Worm (Caenorhabditis elegans): ENCODE results near the gene C30F2.2.

Gene C30F2.2

DNA sequence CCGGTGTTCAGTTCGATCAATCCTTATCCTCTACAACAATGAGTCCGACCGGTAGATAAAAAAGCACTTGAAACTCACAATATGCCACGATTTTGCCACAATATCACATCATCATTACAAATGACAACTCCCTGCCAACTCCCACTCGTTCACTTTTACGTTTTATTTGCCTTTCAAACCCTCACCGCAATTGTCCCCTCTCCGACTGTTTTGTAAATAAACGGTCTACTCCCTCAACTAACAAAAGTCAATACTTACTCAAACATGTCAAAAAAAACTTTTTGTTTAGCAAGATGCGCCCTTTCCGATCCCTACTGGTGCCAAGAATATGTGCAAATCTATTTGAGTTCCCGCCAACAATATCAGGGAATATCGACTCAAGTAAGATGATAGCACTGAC lies at the start of gene C30F2.2:
Gene C30F2.2 (minus strand): TSS at position 122 of the 400 bp plus-strand sequence.
- no peak for TF ChIP-seq unc-62 (GFP tag; optimal IDR thresholded peaks at IDR 0.05)

DNA sequence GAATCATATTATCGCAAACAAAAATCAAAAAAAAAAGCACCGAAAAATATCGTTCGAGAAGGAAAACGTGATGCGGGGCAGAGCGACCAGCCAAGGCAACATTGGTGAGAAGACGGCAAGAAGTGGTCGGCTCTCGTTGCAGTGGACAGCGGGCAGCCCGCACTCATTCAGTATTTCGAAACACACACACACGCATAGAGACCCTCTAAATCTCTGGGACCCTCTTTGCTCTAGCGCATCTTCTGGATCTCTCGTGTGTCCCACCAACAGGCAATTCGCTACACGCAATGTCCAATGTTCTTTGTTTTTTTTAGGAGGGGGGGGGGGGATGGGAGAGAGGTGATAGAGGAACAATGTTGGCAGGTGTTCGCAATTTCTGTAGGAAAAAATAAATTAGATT lies 48.8 kb upstream of the C30F2.2 start:
- TF ChIP-seq unc-62 (GFP tag; optimal IDR thresholded peaks at IDR 0.05) = no peak

DNA sequence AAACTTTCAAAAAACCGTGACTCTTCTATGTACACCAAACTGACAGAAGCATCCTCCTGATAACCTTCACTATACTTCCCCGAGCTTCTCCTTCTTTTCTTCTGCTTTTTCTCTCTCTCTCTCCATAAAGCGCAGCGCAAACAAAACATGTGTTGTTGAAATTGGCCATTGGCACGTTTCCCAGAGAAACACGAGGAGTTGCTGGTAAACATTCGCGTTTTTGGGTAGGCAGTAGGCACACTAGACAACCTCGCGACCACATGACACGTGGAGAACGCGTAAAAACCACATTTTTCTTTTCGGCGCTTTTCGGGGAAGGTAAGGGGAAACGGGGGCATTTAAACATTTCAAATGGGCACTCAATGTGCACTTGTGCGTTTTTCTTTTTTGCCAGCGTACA lies 46.0 kb upstream of the C30F2.2 start:
- no peak for TF ChIP-seq unc-62 (GFP tag; optimal IDR thresholded peaks at IDR 0.05)

DNA sequence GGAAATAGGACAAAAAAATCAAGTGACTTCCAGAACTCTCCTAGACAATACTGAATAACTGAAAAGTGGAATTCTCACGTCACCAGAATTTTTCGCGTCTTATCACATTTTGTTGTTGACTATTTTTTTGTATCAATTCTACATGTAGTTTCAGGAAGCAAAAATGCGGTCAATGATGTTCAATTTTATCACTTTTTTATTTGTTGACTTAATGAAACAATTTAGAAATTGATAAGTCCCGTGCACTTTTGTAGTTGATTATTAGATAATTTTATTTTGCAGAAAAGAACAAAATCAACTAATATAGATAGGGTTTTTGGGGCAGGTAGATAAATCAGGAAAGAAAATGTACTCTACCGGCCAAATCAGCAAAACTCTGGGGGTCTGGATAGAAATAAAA lies 45.2 kb upstream of the C30F2.2 start:
- no peak for TF ChIP-seq unc-62 (GFP tag; optimal IDR thresholded peaks at IDR 0.05)

DNA sequence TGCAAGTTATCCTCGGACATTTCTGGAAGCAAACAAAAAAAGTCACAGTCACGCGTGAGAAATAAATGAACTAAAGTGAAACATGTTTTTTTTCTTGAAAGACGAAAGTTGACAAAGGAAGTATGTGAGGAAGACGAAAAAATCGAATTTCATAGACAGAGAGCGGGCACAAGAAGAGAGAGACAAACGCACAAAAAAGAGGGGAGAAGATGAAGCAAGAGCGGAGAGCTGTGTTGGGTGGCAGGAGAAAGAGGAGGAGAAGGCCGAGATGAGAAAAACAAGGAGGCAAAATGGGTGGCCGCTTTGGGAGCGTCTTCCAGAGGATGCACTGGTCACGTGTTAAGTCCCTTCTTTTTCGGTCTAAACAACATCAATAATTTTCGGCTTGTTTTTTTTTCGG lies 43.8 kb upstream of the C30F2.2 start, which contains the start of gene ZK1073.1:
Gene ZK1073.1 (minus strand): TSS at position 72 of the 400 bp plus-strand sequence.
- no peak for TF ChIP-seq unc-62 (GFP tag; optimal IDR thresholded peaks at IDR 0.05)

DNA sequence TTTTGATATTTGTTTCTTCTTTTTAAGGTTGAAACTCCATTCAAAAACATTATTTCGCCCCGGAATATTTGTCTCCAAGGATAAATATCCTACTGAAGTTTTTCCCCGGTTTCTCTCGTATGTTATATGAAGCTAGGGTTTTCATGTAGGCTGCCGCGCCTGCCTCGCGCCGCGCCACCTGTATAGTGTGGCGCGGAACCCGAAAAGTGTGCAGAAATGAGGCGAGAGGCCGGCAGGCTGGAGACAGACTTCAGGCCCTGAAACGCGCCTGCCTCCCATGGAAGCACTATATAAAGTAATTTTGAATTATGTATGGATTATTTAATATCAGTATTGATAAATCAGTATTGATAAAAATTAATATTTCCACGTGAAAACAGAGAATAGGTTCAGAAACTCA lies 39.8 kb upstream of the C30F2.2 start:
- no peak for TF ChIP-seq unc-62 (GFP tag; optimal IDR thresholded peaks at IDR 0.05)

DNA sequence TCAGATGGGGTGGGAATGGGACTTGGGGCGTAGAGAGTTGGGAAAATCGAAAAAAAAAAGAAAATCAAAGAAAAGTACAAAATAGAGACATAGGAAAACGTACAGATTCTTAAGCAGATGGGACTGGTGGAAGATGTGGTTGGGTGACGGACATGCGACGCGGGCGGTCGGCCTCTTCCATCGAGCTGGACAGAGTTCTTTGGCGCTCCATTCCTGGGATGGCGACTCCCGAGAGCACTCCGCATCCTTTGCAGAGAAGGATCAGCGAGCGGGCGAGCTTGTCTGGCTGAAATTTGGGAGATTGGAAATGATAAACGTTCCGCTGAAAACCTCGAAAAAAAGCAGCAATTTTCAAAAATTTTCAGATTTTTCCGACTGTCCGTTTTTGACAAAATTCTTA lies 39.3 kb upstream of the C30F2.2 start:
- no peak for TF ChIP-seq unc-62 (GFP tag; optimal IDR thresholded peaks at IDR 0.05)

DNA sequence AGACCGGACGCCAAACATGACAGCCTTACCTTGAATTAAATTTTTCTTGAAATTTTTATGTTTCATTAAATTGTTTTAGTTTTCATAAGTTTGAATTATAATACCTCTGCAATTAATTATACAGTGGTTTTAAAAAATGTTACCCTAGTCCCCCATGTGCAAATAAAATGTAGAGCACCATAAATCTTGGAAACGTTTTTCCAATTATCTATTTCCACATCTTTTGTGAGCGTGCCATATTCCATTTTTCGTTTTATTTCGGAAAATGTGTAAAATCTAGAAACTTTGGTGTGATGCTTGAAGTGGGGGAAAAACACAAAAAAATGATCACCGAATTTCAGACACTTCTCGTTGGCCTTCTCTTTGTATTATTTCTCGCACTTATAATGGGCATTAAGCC lies 37.6 kb upstream of the C30F2.2 start:
- TF ChIP-seq unc-62 (GFP tag; optimal IDR thresholded peaks at IDR 0.05) = no peak

DNA sequence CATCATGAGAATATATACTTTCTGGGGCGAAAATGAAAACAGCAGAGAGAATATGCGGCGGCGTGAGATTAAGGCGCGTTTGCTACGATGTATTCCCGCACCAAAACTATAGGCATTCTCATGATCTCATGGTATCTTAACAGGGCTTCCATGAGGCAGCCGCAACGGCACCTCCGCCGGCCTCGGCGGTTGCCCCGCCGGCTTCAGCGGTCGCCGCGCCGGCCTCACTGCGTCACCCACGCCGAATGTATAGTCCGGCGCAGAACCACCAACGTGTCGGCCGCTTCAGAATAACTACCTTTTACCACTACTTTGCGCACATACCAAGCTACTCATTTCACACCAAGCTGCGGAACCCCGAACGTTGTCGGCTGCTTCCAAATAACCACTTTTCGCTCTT lies 32.6 kb upstream of the C30F2.2 start:
- no peak for TF ChIP-seq unc-62 (GFP tag; optimal IDR thresholded peaks at IDR 0.05)

DNA sequence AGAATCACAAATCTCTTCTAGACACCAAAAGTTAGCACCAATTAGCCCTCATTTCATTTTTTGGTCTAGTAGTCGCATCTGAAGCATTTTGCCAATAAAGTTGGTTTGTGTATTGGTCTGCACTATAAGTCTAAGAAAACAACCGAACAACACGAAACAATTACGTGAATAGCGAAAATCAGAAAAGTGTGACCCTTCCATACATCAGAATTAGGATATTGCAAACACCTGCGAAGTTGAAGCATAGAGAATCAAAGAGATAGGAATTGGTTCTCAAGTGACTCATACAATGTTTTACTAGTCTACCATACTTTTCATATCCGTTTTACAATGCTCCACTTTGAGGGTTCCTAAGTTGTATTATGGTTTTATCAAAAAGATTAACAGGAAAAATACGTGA lies 32.2 kb upstream of the C30F2.2 start:
- TF ChIP-seq unc-62 (GFP tag; optimal IDR thresholded peaks at IDR 0.05) = no peak

DNA sequence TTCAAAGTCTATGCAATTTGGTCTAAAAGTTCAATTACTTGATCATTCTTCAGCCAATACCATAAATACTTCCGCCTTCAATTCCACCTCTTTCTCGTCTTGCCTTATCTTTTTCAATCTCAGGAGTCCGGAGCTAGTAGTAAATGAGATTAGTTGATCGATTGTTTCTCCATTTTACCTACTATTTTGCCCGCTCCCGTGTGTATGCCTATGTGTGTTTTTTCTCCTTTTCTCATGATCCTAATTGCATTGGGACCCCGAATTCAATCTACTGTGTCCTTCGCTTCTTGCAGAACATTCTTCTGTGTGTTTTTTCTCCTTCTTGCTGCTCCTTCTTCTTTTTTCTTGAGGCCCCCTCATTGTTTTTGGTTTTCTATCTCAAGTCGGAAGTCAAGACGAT lies 31.3 kb upstream of the C30F2.2 start:
- TF ChIP-seq unc-62 (GFP tag; optimal IDR thresholded peaks at IDR 0.05) = no peak

DNA sequence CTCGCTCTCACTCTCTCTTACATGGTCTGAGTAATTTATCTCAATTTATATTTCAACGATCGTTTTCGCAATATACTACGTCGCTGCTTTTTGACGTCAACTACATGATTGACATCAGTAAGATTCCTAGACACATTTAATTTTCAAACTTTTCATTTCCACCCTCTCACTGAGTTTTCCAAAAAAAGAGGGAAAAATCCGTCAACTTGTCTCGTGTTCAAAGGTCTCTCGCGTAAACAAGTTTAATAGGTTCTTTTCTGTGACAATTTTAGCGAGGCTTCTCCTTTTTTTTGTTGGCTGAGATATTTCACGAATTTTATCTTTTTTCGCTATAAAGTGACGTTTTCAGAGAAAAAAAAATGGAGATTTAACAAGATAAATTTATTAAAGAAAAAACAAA lies 29.0 kb upstream of the C30F2.2 start:
- TF ChIP-seq unc-62 (GFP tag; optimal IDR thresholded peaks at IDR 0.05) = no peak

DNA sequence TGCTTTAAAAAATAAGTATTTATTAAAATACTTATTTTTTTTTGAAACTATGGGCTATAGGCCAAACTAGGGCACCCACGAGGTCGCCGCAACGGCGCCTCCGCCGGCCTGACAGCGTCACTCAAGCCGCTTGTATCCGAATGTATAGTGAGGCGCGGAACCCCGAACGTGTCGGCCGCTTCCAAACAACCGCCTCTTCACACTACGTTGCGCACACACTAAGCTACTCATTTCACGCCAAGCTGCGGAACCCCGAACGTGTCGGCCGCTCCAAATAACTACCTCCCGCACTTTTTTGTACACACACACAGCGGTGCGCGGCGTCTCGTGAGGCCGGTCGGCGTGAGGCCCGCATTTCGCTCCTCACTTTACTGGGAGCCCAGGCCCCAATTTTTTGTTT lies 27.9 kb upstream of the C30F2.2 start:
- no peak for TF ChIP-seq unc-62 (GFP tag; optimal IDR thresholded peaks at IDR 0.05)

DNA sequence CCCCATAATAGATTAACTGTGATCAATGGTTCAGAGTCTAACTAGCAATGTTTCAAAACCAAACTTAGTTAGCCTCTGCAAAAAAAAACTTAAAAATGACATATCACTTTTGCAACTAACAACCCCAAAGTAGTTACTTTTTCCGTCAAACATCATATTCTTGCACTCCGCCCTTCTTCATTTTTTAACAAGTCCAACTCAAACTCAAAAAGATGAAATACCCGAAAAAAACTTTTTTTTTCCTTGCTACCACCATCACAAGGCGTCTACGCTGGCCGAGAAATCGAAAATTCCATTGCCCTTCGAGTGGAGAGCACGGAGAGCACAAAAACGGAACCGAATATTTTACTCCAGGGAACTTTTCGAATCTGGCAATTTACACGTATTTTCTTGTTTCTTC lies 20.8 kb upstream of the C30F2.2 start:
- no peak for TF ChIP-seq unc-62 (GFP tag; optimal IDR thresholded peaks at IDR 0.05)

DNA sequence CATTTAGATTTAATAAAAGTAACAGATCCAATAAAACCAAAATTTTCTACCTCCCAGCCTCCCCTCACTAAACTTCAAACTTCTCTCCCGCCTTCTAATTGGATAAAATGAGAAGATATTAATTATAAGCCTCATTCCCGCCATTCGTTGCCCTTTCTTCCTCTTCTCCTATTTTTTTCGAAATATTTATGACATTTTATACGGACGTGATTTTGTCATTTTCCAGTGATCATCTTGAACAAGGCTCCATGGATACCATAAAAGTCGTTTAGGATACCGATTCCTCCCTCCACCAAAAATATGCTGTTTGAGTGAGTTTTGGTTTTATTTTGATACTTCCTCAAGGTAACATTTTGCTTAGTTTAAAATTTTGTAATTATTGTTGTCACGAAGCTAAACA lies 18.4 kb upstream of the C30F2.2 start, which contains the start of gene ZK1073.2:
Gene ZK1073.2 (plus strand): TSS at position 301 of the 400 bp plus-strand sequence.
- no peak for TF ChIP-seq unc-62 (GFP tag; optimal IDR thresholded peaks at IDR 0.05)

DNA sequence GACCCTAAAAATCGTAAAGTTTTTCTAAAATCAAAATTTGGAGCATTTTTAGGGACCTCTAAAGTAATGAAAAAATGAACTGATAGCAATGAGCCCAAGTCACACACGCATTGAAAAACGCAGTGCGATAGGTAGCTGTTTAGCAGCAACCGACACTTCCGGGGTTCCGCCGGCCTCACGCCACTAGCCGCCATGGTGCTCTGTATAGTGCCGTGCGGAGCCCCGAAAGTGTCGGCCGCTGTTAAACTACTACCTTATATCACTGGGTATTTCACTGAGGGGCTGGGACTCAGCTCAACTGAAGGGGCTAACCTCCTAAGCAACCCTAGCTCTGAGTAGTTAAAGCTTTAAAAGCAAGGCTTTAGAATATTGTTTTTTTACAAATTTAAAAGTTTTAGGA lies 14.2 kb upstream of the C30F2.2 start:
- TF ChIP-seq unc-62 (GFP tag; optimal IDR thresholded peaks at IDR 0.05) = no peak

DNA sequence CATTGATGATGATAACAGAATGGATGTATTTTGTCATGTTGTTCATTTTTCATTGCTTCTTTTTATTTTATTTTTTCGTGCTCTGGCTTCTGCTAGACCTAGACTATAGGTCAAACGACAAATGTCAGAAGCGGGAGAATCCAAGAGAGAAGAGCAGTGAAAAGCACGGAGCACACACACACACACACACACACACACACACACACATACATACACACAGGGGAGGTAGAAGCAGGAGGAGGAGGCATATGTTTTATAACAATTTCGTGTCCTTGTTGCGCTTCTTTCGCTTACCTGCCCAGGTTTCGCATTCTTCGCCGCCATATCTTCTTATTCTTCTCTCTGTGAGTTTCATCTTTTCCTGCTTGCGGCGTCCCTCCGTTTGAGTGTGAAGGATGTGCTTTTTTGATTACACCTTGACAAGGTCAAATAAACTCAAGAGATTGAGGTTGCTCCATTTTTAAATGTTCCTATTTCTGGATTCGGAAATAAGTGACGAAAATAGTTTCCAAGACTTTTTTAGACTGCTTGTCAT lies 13.2 kb upstream of the C30F2.2 start:
- no peak for TF ChIP-seq unc-62 (GFP tag; optimal IDR thresholded peaks at IDR 0.05)

DNA sequence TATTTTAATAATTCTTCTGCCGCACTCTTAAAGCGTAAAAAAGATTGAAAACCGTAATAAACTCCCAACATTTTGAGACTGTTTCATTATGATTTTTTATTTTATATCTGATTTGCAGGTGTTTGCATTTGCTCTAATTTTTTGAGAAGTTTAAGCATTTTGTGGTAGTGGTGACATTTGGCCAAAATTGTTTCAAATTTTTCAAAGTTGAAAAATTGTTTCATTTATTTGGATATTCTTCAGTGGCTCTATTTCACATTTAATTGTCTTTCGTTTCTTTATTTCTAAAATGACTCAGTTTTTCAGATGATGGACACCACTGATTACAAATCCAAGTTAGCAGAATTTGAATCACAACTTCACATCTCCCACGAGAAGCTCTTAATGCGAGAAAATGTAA lies 9.4 kb upstream of the C30F2.2 start, which contains the start of gene C30F2.5:
Gene C30F2.5 (plus strand): TSS at position 301 of the 400 bp plus-strand sequence.
- TF ChIP-seq unc-62 (GFP tag; optimal IDR thresholded peaks at IDR 0.05) = no peak

Data from whole organism, dauer.